Fruit fly (Drosophila melanogaster) whole organism, embryonic: ENCODE measurements around the gene CG5828.
A peak's percentile ranks its signal among the peaks of the same experiment; 100 is the strongest.

ENCODE experiments used
- Ada2b ChIP-seq: fragments of 200-800 bp; sonication (Bioruptor generic); IDR thresholded peaks from 2 replicates; pipeline ENCODE4 v1.3.6; 2022; ENCODE audit warnings: missing biosample characterization, missing genetic modification characterization
- Atf3 ChIP-seq: fragments of 200-800 bp; sonication (Bioruptor generic); optimal IDR thresholded peaks from 3 replicates; lab custom pipeline; 2016; ENCODE audit warnings: missing biosample characterization, missing genetic modification characterization
- C15 ChIP-seq: fragments of 200-800 bp; sonication (Bioruptor generic); IDR thresholded peaks from 3 replicates; pipeline ENCODE4 v1.3.6; 2022; ENCODE audit warnings: missing biosample characterization, missing genetic modification characterization
- CG10209 ChIP-seq: fragments of 200-800 bp; sonication (Bioruptor generic); optimal IDR thresholded peaks from 3 replicates; lab custom pipeline; 2017; ENCODE audit warnings: missing biosample characterization, mild to moderate bottlenecking, missing genetic modification characterization, missing genetic modification reagents
- CG10979 ChIP-seq: fragments of 200-800 bp; sonication (Bioruptor generic); optimal IDR thresholded peaks from 2 replicates; lab custom pipeline; 2018; ENCODE audit warnings: missing biosample characterization, mild to moderate bottlenecking, missing genetic modification characterization, moderate library complexity
- CG11085 ChIP-seq: fragments of 200-800 bp; sonication (Bioruptor generic); IDR thresholded peaks from 2 replicates; pipeline ENCODE4 v1.3.6; 2022; ENCODE audit warnings: missing biosample characterization, missing genetic modification characterization
- CG11093 ChIP-seq: fragments of 200-800 bp; sonication (Bioruptor generic); IDR thresholded peaks from 3 replicates; pipeline ENCODE4 v1.3.6; 2022; ENCODE audit warnings: missing biosample characterization, missing genetic modification characterization
- CG11247 ChIP-seq: fragments of 200-800 bp; sonication (Bioruptor generic); IDR thresholded peaks from 2 replicates; pipeline ENCODE4 v1.3.6; 2022; ENCODE audit warnings: missing biosample characterization, missing genetic modification characterization
- CG12942 ChIP-seq: fragments of 200-800 bp; sonication (Bioruptor generic); optimal IDR thresholded peaks from 3 replicates; lab custom pipeline; 2016; ENCODE audit warnings: missing biosample characterization, missing genetic modification characterization
- CG13296 ChIP-seq: fragments of 200-800 bp; sonication (Bioruptor generic); optimal IDR thresholded peaks from 3 replicates; lab custom pipeline; 2018; ENCODE audit warnings: missing biosample characterization, mild to moderate bottlenecking, missing genetic modification characterization
- CG15011 ChIP-seq: fragments of 200-800 bp; sonication (Bioruptor generic); optimal IDR thresholded peaks from 3 replicates; lab custom pipeline; 2018; ENCODE audit warnings: missing biosample characterization, mild to moderate bottlenecking, missing genetic modification characterization
- CG1602 ChIP-seq: fragments of 200-800 bp; sonication (Bioruptor generic); optimal IDR thresholded peaks from 3 replicates; lab custom pipeline; 2016; ENCODE audit warnings: missing biosample characterization, missing genetic modification characterization
- CG17912 ChIP-seq: fragments of 200-800 bp; sonication (Bioruptor generic); optimal IDR thresholded peaks from 2 replicates; lab custom pipeline; 2018; ENCODE audit warnings: missing biosample characterization, mild to moderate bottlenecking, missing genetic modification characterization
- CG1792 ChIP-seq: fragments of 200-800 bp; sonication (Bioruptor generic); optimal IDR thresholded peaks from 2 replicates; lab custom pipeline; 2016; ENCODE audit warnings: missing biosample characterization, missing genetic modification characterization
- CG2199 ChIP-seq: fragments of 200-800 bp; sonication (Bioruptor generic); IDR thresholded peaks from 3 replicates; pipeline ENCODE4 v1.3.6; 2022; ENCODE audit warnings: missing biosample characterization, missing genetic modification characterization
- CG33213 ChIP-seq: fragments of 200-800 bp; sonication (Bioruptor generic); optimal IDR thresholded peaks from 3 replicates; lab custom pipeline; 2016; ENCODE audit warnings: missing biosample characterization, missing genetic modification characterization
- CG33557 ChIP-seq: fragments of 200-800 bp; sonication (Bioruptor generic); optimal IDR thresholded peaks from 2 replicates; lab custom pipeline; 2019; ENCODE audit warnings: missing biosample characterization, mild to moderate bottlenecking, missing genetic modification characterization, moderate library complexity
- CG3407 ChIP-seq: fragments of 200-800 bp; sonication (Bioruptor generic); optimal IDR thresholded peaks from 2 replicates; lab custom pipeline; 2018; ENCODE audit warnings: missing biosample characterization, mild to moderate bottlenecking, missing genetic modification characterization
- CG4820 ChIP-seq: fragments of 200-800 bp; sonication (Bioruptor generic); optimal IDR thresholded peaks from 3 replicates; lab custom pipeline; 2016; ENCODE audit warnings: missing biosample characterization, missing genetic modification characterization
- CG5953 ChIP-seq: fragments of 200-800 bp; sonication (Bioruptor generic); IDR thresholded peaks from 2 replicates; pipeline ENCODE4 v1.3.6; 2022; ENCODE audit warnings: missing biosample characterization, missing genetic modification characterization
- CG6854 ChIP-seq: fragments of 200-800 bp; sonication (Bioruptor generic); optimal IDR thresholded peaks from 3 replicates; lab custom pipeline; 2017; ENCODE audit warnings: missing biosample characterization, mild to moderate bottlenecking, missing genetic modification characterization
- CG7963 ChIP-seq: fragments of 200-800 bp; sonication (Bioruptor generic); IDR thresholded peaks from 3 replicates; pipeline ENCODE4 v1.3.6; 2022; ENCODE audit warnings: missing biosample characterization, missing genetic modification characterization; ENCODE audit not compliant: partially characterized antibody
- CG9817 ChIP-seq: fragments of 200-800 bp; sonication (Bioruptor generic); optimal IDR thresholded peaks from 2 replicates; lab custom pipeline; 2018; ENCODE audit warnings: missing biosample characterization, mild to moderate bottlenecking, missing genetic modification characterization, moderate library complexity
- Fer2 ChIP-seq: fragments of 200-800 bp; sonication (Bioruptor generic); optimal IDR thresholded peaks from 2 replicates; lab custom pipeline; 2018; ENCODE audit warnings: missing biosample characterization, mild to moderate bottlenecking, missing genetic modification characterization, moderate library complexity
- HLH3B ChIP-seq: fragments of 200-800 bp; sonication (Bioruptor generic); IDR thresholded peaks from 2 replicates; pipeline ENCODE4 v1.3.6; 2022; ENCODE audit warnings: missing biosample characterization, missing genetic modification characterization
- HmgD ChIP-seq: fragments of 200-800 bp; sonication (Bioruptor generic); optimal IDR thresholded peaks from 3 replicates; lab custom pipeline; 2016; ENCODE audit warnings: missing biosample characterization, missing genetic modification characterization
- Kr ChIP-seq: fragments of 200-800 bp; sonication (Bioruptor generic); optimal IDR thresholded peaks from 2 replicates; lab custom pipeline; 2017; ENCODE audit warnings: missing biosample characterization, mild to moderate bottlenecking, missing genetic modification characterization
- MESR4 ChIP-seq: fragments of 200-800 bp; sonication (Bioruptor generic); optimal IDR thresholded peaks from 2 replicates; lab custom pipeline; 2018; ENCODE audit warnings: missing biosample characterization, mild to moderate bottlenecking, missing genetic modification characterization, moderate library complexity
- Max ChIP-seq: fragments of 200-800 bp; sonication (Bioruptor generic); optimal IDR thresholded peaks from 2 replicates; lab custom pipeline; 2016; ENCODE audit warnings: missing biosample characterization, mild to moderate bottlenecking, missing genetic modification characterization
- NC2β ChIP-seq: fragments of 200-800 bp; sonication (Bioruptor generic); optimal IDR thresholded peaks from 2 replicates; lab custom pipeline; 2016; ENCODE audit warnings: missing biosample characterization, missing genetic modification characterization
- Nf-YC ChIP-seq: fragments of 200-800 bp; optimal IDR thresholded peaks from 3 replicates; lab custom pipeline; 2019; ENCODE audit warnings: missing biosample characterization, mild to moderate bottlenecking, missing genetic modification characterization, moderate library complexity
- Taf1 ChIP-seq: fragments of 200-800 bp; sonication (Bioruptor generic); IDR thresholded peaks from 2 replicates; pipeline ENCODE4 v1.3.6; 2022; ENCODE audit warnings: missing biosample characterization, missing genetic modification characterization
- abd-A ChIP-seq: fragments of 200-800 bp; sonication (Bioruptor generic); optimal IDR thresholded peaks from 3 replicates; lab custom pipeline; 2019; ENCODE audit warnings: missing biosample characterization, mild to moderate bottlenecking, missing genetic modification characterization, moderate library complexity
- bigmax ChIP-seq: fragments of 200-800 bp; sonication (Bioruptor generic); optimal IDR thresholded peaks from 2 replicates; lab custom pipeline; 2018; ENCODE audit warnings: missing biosample characterization, mild to moderate bottlenecking, missing genetic modification characterization
- br ChIP-seq: fragments of >200 bp; optimal IDR thresholded peaks from 2 replicates; lab custom pipeline; 2017
- chinmo ChIP-seq: fragments of 200-800 bp; sonication (Bioruptor generic); IDR thresholded peaks from 4 replicates; pipeline ENCODE4 v1.3.6; 2022; ENCODE audit warnings: missing biosample characterization, missing genetic modification characterization; ENCODE audit not compliant: partially characterized antibody
- dmrt99B ChIP-seq: fragments of 200-800 bp; sonication (Bioruptor generic); optimal IDR thresholded peaks from 2 replicates; lab custom pipeline; 2018; ENCODE audit warnings: missing biosample characterization, mild to moderate bottlenecking, missing genetic modification characterization, moderate library complexity
- dysf ChIP-seq: fragments of 200-800 bp; sonication (Bioruptor generic); IDR thresholded peaks from 3 replicates; pipeline ENCODE4 v1.3.6; 2022; ENCODE audit warnings: missing biosample characterization, missing genetic modification characterization
- gsb ChIP-seq: fragments of 200-800 bp; sonication (Bioruptor generic); IDR thresholded peaks from 2 replicates; pipeline ENCODE4 v1.3.6; 2022; ENCODE audit warnings: missing biosample characterization, missing genetic modification characterization
- gsb-n ChIP-seq: fragments of 200-800 bp; sonication (Bioruptor generic); optimal IDR thresholded peaks from 3 replicates; lab custom pipeline; 2018; ENCODE audit warnings: missing biosample characterization, mild to moderate bottlenecking, missing genetic modification characterization
- lab ChIP-seq: fragments of 200-800 bp; sonication (Bioruptor generic); optimal IDR thresholded peaks from 3 replicates; lab custom pipeline; 2017; ENCODE audit warnings: missing biosample characterization, missing genetic modification characterization, mild to moderate bottlenecking, moderate library complexity, missing genetic modification reagents
- lov ChIP-seq, 2 experiments: fragments of 200-800 bp in 1 of 2; fragments of >200 bp in 1 of 2; sonication (Bioruptor generic) in 1 of 2; IDR thresholded peaks in 1 of 2; optimal IDR thresholded peaks in 1 of 2; 2 replicates in 1 of 2; 3 replicates in 1 of 2; pipeline versions ENCODE4 v1.3.6 to Lab custom; 2017 to 2022; ENCODE audit warnings: missing biosample characterization in 1 of 2, missing genetic modification characterization in 1 of 2
- mam ChIP-seq: fragments of 200-800 bp; sonication (Bioruptor generic); optimal IDR thresholded peaks from 3 replicates; lab custom pipeline; 2016; ENCODE audit warnings: missing biosample characterization, missing genetic modification characterization
- nerfin-1 ChIP-seq: fragments of 200-800 bp; sonication (Bioruptor generic); optimal IDR thresholded peaks from 3 replicates; lab custom pipeline; 2019; ENCODE audit warnings: missing biosample characterization, mild to moderate bottlenecking, missing genetic modification characterization, moderate library complexity
- ranshi ChIP-seq: fragments of 200-800 bp; sonication (Bioruptor generic); IDR thresholded peaks from 2 replicates; pipeline ENCODE4 v1.3.6; 2022; ENCODE audit warnings: missing biosample characterization, missing genetic modification characterization
- rib ChIP-seq: fragments of 200-800 bp; sonication (Bioruptor generic); IDR thresholded peaks from 2 replicates; pipeline ENCODE4 v1.3.6; 2022; ENCODE audit warnings: missing biosample characterization, missing genetic modification characterization
- so ChIP-seq: fragments of 200-800 bp; sonication (Bioruptor generic); IDR thresholded peaks from 3 replicates; pipeline ENCODE4 v1.3.6; 2022; ENCODE audit warnings: missing biosample characterization, missing genetic modification characterization
- tgo ChIP-seq: fragments of 200-800 bp; sonication (Bioruptor generic); IDR thresholded peaks from 3 replicates; pipeline ENCODE4 v1.3.6; 2022; ENCODE audit warnings: missing biosample characterization, missing genetic modification characterization
- wor ChIP-seq: fragments of 200-800 bp; sonication (Bioruptor generic); IDR thresholded peaks from 2 replicates; pipeline ENCODE4 v1.3.6; 2022; ENCODE audit warnings: missing biosample characterization, missing genetic modification characterization
- zen2 ChIP-seq: fragments of 200-800 bp; sonication (Bioruptor generic); IDR thresholded peaks from 3 replicates; pipeline ENCODE4 v1.3.6; 2022; ENCODE audit warnings: missing biosample characterization, missing genetic modification characterization; ENCODE audit not compliant: partially characterized antibody

Gene CG5828

DNA sequence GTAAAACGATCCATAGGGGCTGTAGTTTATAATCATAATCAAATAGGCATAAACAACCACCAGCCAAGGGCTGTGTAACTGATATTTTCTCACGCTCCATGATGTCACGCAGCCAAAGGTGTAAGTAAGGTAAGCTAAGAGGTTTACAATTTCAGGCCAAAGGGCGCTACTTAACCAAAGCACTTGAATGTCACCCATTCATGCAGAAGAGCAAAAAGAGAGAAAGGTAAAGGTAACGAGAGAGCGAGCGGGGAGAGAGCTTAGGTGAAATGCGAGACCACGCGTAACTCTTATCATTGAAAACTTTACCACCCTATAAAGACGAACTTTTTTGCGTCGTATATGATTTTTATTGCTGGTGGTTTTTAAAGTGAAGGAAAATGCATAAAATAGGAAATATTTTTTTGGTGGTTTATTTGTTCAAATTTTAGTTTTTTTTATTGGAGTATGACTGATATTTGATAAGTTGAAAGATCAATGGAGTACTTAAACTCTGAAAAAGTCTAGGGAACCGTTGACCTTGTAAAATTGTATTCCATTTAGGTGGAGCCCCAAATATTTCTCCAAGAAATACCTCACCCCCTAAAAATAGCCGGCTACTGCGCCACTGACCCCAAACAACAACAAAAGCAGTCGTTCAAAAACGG is 14.0 kb downstream of the CG5828 start (continued):
- TF ChIP-seq CG9817 (tag; lab: Kevin White, UChicago) (peak; percentile 95), dysf (GFP tag; lab: Robert Waterston, UW) (peak; percentile 97), CG33557 (GFP tag; lab: Kevin White, UChicago) (peak; percentile 41), CG13296 (peak; percentile 89), mam (peak; percentile 99), CG6854 (peak; percentile 92), CG5953 (GFP tag; lab: Robert Waterston, UW) (peak; percentile 94), HLH3B (peak; percentile 92), abd-A (tag; lab: Kevin White, UChicago) (peak; percentile 24), Max (GFP tag; lab: Kevin White, UChicago) (peak; percentile 94), zen2 (GFP tag; lab: Robert Waterston, UW) (no peak), CG33213 (GFP tag; lab: Kevin White, UChicago) (peak; percentile 83), chinmo (GFP tag; lab: Robert Waterston, UW) (no peak), so (GFP tag; lab: Robert Waterston, UW) (peak; percentile 96), CG10979 (tag; lab: Kevin White, UChicago) (peak; percentile 90), CG4820 (GFP tag; lab: Kevin White, UChicago) (peak; percentile 92), C15 (GFP tag; lab: Robert Waterston, UW) (peak; percentile 88), HmgD (GFP tag; lab: Kevin White, UChicago) (peak; percentile 93), lab (GFP tag; lab: Kevin White, UChicago) (peak; percentile 95), CG2199 (peak; percentile 92), dmrt99B (tag; lab: Kevin White, UChicago) (peak; percentile 97), rib (GFP tag; lab: Robert Waterston, UW) (peak; percentile 93), CG11085 (GFP tag; lab: Robert Waterston, UW) (peak; percentile 91), CG15011 (peak; percentile 92), lov (optimal IDR thresholded peaks at IDR 0.05; lab: Kevin White, UChicago) (no peak), lov (GFP tag; IDR thresholded peaks at IDR 0.05; lab: Robert Waterston, UW) (no peak), Atf3 (peak; percentile 96), br (lab: Kevin White, UChicago) (no peak), CG10209 (GFP tag; lab: Kevin White, UChicago) (peak; percentile 96), CG1792 (GFP tag; lab: Kevin White, UChicago) (peak; percentile 92), Kr (GFP tag; lab: Kevin White, UChicago) (no peak), gsb (peak; percentile 88), Ada2b (peak; percentile 92), wor (GFP tag; lab: Robert Waterston, UW) (peak; percentile 94), NC2β (GFP tag; lab: Kevin White, UChicago) (peak; percentile 92), Taf1 (peak; percentile 92), CG12942 (GFP tag; lab: Kevin White, UChicago) (peak; percentile 96), tgo (GFP tag; lab: Robert Waterston, UW) (peak; percentile 95), CG1602 (GFP tag; lab: Kevin White, UChicago) (peak; percentile 94), CG11247 (peak; percentile 93), Nf-YC (tag; lab: Kevin White, UChicago) (peak; percentile 77), CG7963 (GFP tag; lab: Robert Waterston, UW) (no peak), CG17912 (GFP tag; lab: Kevin White, UChicago) (no peak), CG11093 (GFP tag; lab: Robert Waterston, UW) (peak; percentile 86), bigmax (GFP tag; lab: Kevin White, UChicago) (no peak), nerfin-1 (tag; lab: Kevin White, UChicago) (peak; percentile 48), MESR4 (peak; percentile 24), CG3407 (GFP tag; lab: Kevin White, UChicago) (peak; percentile 86), Fer2 (peak; percentile 86), gsb-n (tag; lab: Kevin White, UChicago) (peak; percentile 76), ranshi (GFP tag; lab: Robert Waterston, UW) (peak; percentile 93; the same call in 1 of the 2 replicates)
